Fruit fly (Drosophila melanogaster): ENCODE results near the gene CG31019.

Gene CG31019

dm6 chr3R:30648451-30648850 lies 51.6 kb downstream of the CG31019 start, which contains the start of gene PH4alphaPV:
Gene PH4alphaPV, minus strand, starts transcription at chr3R:30648551.
- no peak for TF ChIP-seq pad (GFP tag; optimal IDR thresholded peaks at IDR 0.05)
- TF ChIP-seq CG1620 (GFP tag; optimal IDR thresholded peaks at IDR 0.05), result no peak
- TF ChIP-seq CG7045 (GFP tag; optimal IDR thresholded peaks at IDR 0.05), result no peak
- no peak for TF ChIP-seq CG7101 (tag; optimal IDR thresholded peaks at IDR 0.05)
- TF ChIP-seq ovo (GFP tag; optimal IDR thresholded peaks at IDR 0.05), result no peak
- TF ChIP-seq Hr96 (GFP tag; optimal IDR thresholded peaks at IDR 0.05), result no peak
- TF ChIP-seq toe (GFP tag; optimal IDR thresholded peaks at IDR 0.05), result no peak
- no peak for TF ChIP-seq Clk (GFP tag; optimal IDR thresholded peaks at IDR 0.05)
- no peak for TF ChIP-seq CG14711 (tag; optimal IDR thresholded peaks at IDR 0.05)
- no peak for TF ChIP-seq cnc (optimal IDR thresholded peaks at IDR 0.05)
- no peak for TF ChIP-seq Crg-1 (GFP tag; optimal IDR thresholded peaks at IDR 0.05)
- no peak for TF ChIP-seq CG5204 (GFP tag; optimal IDR thresholded peaks at IDR 0.05)
- no peak for TF ChIP-seq CG12768 (GFP tag; optimal IDR thresholded peaks at IDR 0.05)
- TF ChIP-seq kay (GFP tag; ENCODE audit: borderline replicate concordance), result no peak
- no peak for TF ChIP-seq cic (GFP tag; optimal IDR thresholded peaks at IDR 0.05)
- TF ChIP-seq tj (GFP tag; optimal IDR thresholded peaks at IDR 0.05), result no peak
- no peak for TF ChIP-seq Mnt (GFP tag; optimal IDR thresholded peaks at IDR 0.05)
- no peak for TF ChIP-seq CG11617 (GFP tag; optimal IDR thresholded peaks at IDR 0.05)
- TF ChIP-seq CG33017 (tag; optimal IDR thresholded peaks at IDR 0.05), result no peak
- no peak for TF ChIP-seq bab1 (GFP tag; optimal IDR thresholded peaks at IDR 0.05)

DNA sequence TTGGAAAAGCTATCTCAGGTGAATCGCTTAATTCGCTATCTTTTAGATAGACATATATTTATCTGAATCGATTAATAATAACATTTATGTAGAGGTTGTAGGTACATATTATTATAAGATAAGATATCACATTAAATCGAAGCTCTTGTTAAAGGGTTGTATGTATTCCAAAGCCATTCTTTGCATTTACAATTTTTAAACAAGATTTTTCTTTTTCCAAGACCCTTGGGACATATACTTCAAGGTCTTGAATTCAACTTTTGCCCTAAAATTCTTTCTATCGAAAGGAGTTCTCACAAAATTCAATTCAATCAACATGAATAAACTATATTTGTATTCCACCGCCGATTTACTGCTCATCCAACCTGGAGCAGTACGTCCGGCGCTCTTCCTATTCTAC lies 52.0 kb downstream of the CG31019 start, which contains the start of gene CG34432:
Gene CG34432 (plus strand): TSS at position 301 of the 400 bp plus-strand sequence.
- no peak for TF ChIP-seq kay (GFP tag; ENCODE audit: borderline replicate concordance)
- TF ChIP-seq cnc (optimal IDR thresholded peaks at IDR 0.05), result no peak
- TF ChIP-seq bab1 (GFP tag; optimal IDR thresholded peaks at IDR 0.05), result no peak
